Fruit fly (Drosophila melanogaster) whole organism, pupa: ENCODE measurements around the gene cmpy.

Experiments used
- CG8301 ChIP-seq: fragments of 200-800 bp; sonication (Bioruptor generic); optimal IDR thresholded peaks from 2 replicates; lab custom pipeline; 2018; ENCODE audit warnings: missing biosample characterization, mild to moderate bottlenecking, missing genetic modification characterization
- EcR ChIP-seq: fragments of 200-800 bp; sonication (Bioruptor generic); optimal IDR thresholded peaks from 3 replicates; lab custom pipeline; 2019; ENCODE audit warnings: missing biosample characterization, missing genetic modification characterization, mild to moderate bottlenecking, moderate library complexity, missing genetic modification reagents

DNA sequence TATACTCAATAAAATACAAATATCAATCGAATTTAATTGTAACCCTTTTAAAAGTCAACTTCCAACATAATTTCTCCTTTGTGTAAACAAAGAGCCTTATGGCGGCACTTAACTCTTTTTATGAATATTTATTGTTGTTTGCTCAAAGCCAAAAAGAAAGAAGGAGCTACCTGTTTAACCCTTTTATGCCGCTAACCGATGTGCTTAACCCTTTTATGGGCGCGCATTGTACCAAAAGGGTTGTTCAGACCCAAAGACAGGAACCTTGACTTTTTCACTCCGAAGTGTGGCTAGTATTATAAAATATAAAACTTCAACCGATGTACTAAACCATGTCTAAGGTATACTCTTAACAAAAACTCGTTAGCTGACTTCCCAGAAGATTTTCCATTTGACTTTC is 22.5 kb downstream of the cmpy start:
- TF ChIP-seq CG8301, result no peak
- TF ChIP-seq EcR (GFP tag; lab: Kevin White, UChicago), result no peak
